Worm (Caenorhabditis elegans) whole organism, mixed stage, embryonic: ENCODE data around the gene fbxa-77.

Source experiments
- bed-3 ChIP-seq: fragments of 200-800 bp; sonication (Bioruptor generic); optimal IDR thresholded peaks from 3 replicates; lab custom pipeline; 2018; ENCODE audit warnings: mild to moderate bottlenecking, missing genetic modification characterization, moderate library complexity, missing compliant biosample characterization
- blmp-1 ChIP-seq: fragments of 150-350 bp; optimal IDR thresholded peaks from 2 replicates; lab custom pipeline; 2014; ENCODE audit warnings: missing biosample characterization, missing genetic modification characterization
- cnd-1 ChIP-seq: fragments of 200-800 bp; sonication (Bioruptor generic); optimal IDR thresholded peaks from 2 replicates; lab custom pipeline; 2018; ENCODE audit warnings: mild to moderate bottlenecking, missing genetic modification characterization, missing compliant biosample characterization
- elt-1 ChIP-seq: sonication (generic microtip); optimal IDR thresholded peaks from 2 replicates; lab custom pipeline; 2017; ENCODE audit warnings: missing genetic modification characterization, mild to moderate bottlenecking, missing compliant biosample characterization, antibody characterized with exemption, moderate library complexity, borderline replicate concordance; ENCODE audit not compliant: insufficient read depth
- lin-32 ChIP-seq: fragments of 200-800 bp; sonication (Bioruptor generic); optimal IDR thresholded peaks from 2 replicates; lab custom pipeline; 2018; ENCODE audit warnings: mild to moderate bottlenecking, missing genetic modification characterization, missing compliant biosample characterization
- lsy-2 ChIP-seq: fragments of 150-350 bp; optimal IDR thresholded peaks from 2 replicates; lab custom pipeline; 2014; ENCODE audit warnings: missing biosample characterization, missing genetic modification characterization
- sptf-1 ChIP-seq: sonication (generic microtip); optimal IDR thresholded peaks from 2 replicates; lab custom pipeline; 2017; ENCODE audit warnings: mild to moderate bottlenecking, missing genetic modification characterization, moderate library complexity, missing compliant biosample characterization
- unc-39 ChIP-seq: fragments of 150-350 bp; optimal IDR thresholded peaks from 2 replicates; lab custom pipeline; 2014; ENCODE audit warnings: missing biosample characterization, missing genetic modification characterization
- unc-62 ChIP-seq: fragments of 150-350 bp; optimal IDR thresholded peaks from 2 replicates; lab custom pipeline; 2014; ENCODE audit warnings: missing biosample characterization, missing genetic modification reagents, missing genetic modification characterization
- ztf-11 ChIP-seq: fragments of 150-350 bp; optimal IDR thresholded peaks from 2 replicates; lab custom pipeline; 2014; ENCODE audit warnings: missing biosample characterization, missing genetic modification characterization

- TF ChIP-seq unc-39 (no peak), bed-3 (GFP tag; lab: Kevin White, UChicago) (no peak), unc-62 (GFP tag; lab: Kevin White, UChicago) (no peak), lsy-2 (tag; lab: Kevin White, UChicago) (no peak), sptf-1 (tag; lab: Kevin White, UChicago) (no peak), blmp-1 (tag; lab: Kevin White, UChicago) (no peak), elt-1 (tag; lab: Kevin White, UChicago) (no peak), ztf-11 (tag; lab: Kevin White, UChicago) (no peak), lin-32 (GFP tag; lab: Kevin White, UChicago) (no peak), cnd-1 (no peak)
These were observed 46.0 kb downstream of the fbxa-77 start, which contains the start of gene fbxa-35 for ce11 chrIII:1295149-1295716.
